Worm (Caenorhabditis elegans): Measurements from ENCODE around the gene thoc-5.

thoc-5 gene

ce11 chrIII:5334517-5335049, 14.6 kb downstream of the thoc-5 start:
- no peak for TF ChIP-seq blmp-1 (tag; optimal IDR thresholded peaks at IDR 0.05; ENCODE audit: insufficient read depth)
- no peak for TF ChIP-seq nhr-11 (tag; optimal IDR thresholded peaks at IDR 0.05)
- TF ChIP-seq mab-5 (tag; optimal IDR thresholded peaks at IDR 0.05), result no peak
- peak; percentile 6 for TF ChIP-seq fos-1 (tag; optimal IDR thresholded peaks at IDR 0.05)
- TF ChIP-seq nhr-129 (tag; optimal IDR thresholded peaks at IDR 0.05), result peak; percentile 28
- no peak for TF ChIP-seq elt-3 (tag; optimal IDR thresholded peaks at IDR 0.05)
- TF ChIP-seq sem-4 (tag; optimal IDR thresholded peaks at IDR 0.05), result no peak
- peak; percentile 32 for TF ChIP-seq crh-2 (tag; optimal IDR thresholded peaks at IDR 0.05)
- TF ChIP-seq dmd-4 (tag; optimal IDR thresholded peaks at IDR 0.05), result no peak
- TF ChIP-seq nhr-6 (tag; optimal IDR thresholded peaks at IDR 0.05), result no peak
- peak; percentile 19 for TF ChIP-seq sma-9 (GFP tag; optimal IDR thresholded peaks at IDR 0.05)
- TF ChIP-seq sma-9 (tag; optimal IDR thresholded peaks at IDR 0.05), result no peak
- TF ChIP-seq nhr-77 (tag; optimal IDR thresholded peaks at IDR 0.05), result no peak
- TF ChIP-seq nhr-23 (tag; optimal IDR thresholded peaks at IDR 0.05), result no peak
- TF ChIP-seq skn-1 (tag; optimal IDR thresholded peaks at IDR 0.05), result no peak
- TF ChIP-seq nhr-12 (tag; optimal IDR thresholded peaks at IDR 0.05), result no peak
- peak; percentile 0 for TF ChIP-seq F13H6.1 (tag; optimal IDR thresholded peaks at IDR 0.05)
- no peak for TF ChIP-seq ceh-16 (tag; optimal IDR thresholded peaks at IDR 0.05)
- no peak for TF ChIP-seq ceh-82 (tag; optimal IDR thresholded peaks at IDR 0.05)

- TF ChIP-seq ztf-11 (tag; optimal IDR thresholded peaks at IDR 0.05) (no peak), ceh-82 (tag; optimal IDR thresholded peaks at IDR 0.05) (no peak), nhr-129 (tag; optimal IDR thresholded peaks at IDR 0.05) (no peak), unc-62 (GFP tag; optimal IDR thresholded peaks at IDR 0.05) (no peak), nhr-6 (tag; optimal IDR thresholded peaks at IDR 0.05) (no peak), nhr-12 (tag; optimal IDR thresholded peaks at IDR 0.05) (no peak), lin-11 (tag; optimal IDR thresholded peaks at IDR 0.05) (no peak), sma-3 (GFP tag; optimal IDR thresholded peaks at IDR 0.05) (no peak), skn-1 (tag; optimal IDR thresholded peaks at IDR 0.05) (no peak), mab-5 (tag; optimal IDR thresholded peaks at IDR 0.05) (no peak), crh-2 (tag; optimal IDR thresholded peaks at IDR 0.05) (no peak), elt-1 (tag; optimal IDR thresholded peaks at IDR 0.05) (no peak), lin-13 (GFP tag; optimal IDR thresholded peaks at IDR 0.05) (no peak), ztf-1 (GFP tag; conservative IDR thresholded peaks at IDR 0.05) (no peak), snpc-4 (tag; optimal IDR thresholded peaks at IDR 0.05) (no peak), ZK546.5 (tag; optimal IDR thresholded peaks at IDR 0.05) (no peak), mbf-1 (tag; optimal IDR thresholded peaks at IDR 0.05) (no peak)
These were observed 19.8 kb downstream of the thoc-5 start for ce11 chrIII:5329372-5329771.

ce11 chrIII:5326323-5326722, 22.9 kb downstream of the thoc-5 start, which contains the start of gene sorf-2:
Gene sorf-2 (plus strand): TSS chrIII:5326623.
- TF ChIP-seq ztf-1 (GFP tag; conservative IDR thresholded peaks at IDR 0.05) (no peak), mdl-1 (tag; optimal IDR thresholded peaks at IDR 0.05) (no peak), nhr-129 (tag; optimal IDR thresholded peaks at IDR 0.05) (no peak), lin-11 (tag; optimal IDR thresholded peaks at IDR 0.05) (no peak), Y55F3AM.14 (GFP tag; optimal IDR thresholded peaks at IDR 0.05) (no peak), C34F6.9 (tag; optimal IDR thresholded peaks at IDR 0.05) (no peak), snpc-4 (tag; optimal IDR thresholded peaks at IDR 0.05) (no peak), nhr-21 (tag; optimal IDR thresholded peaks at IDR 0.05) (no peak), F13H6.1 (tag; optimal IDR thresholded peaks at IDR 0.05) (no peak), elt-3 (tag; optimal IDR thresholded peaks at IDR 0.05) (no peak), nhr-11 (tag; optimal IDR thresholded peaks at IDR 0.05) (no peak), zag-1 (tag; optimal IDR thresholded peaks at IDR 0.05) (no peak), unc-62 (GFP tag; optimal IDR thresholded peaks at IDR 0.05) (no peak), peb-1 (tag; optimal IDR thresholded peaks at IDR 0.05) (no peak), ZK546.5 (tag; optimal IDR thresholded peaks at IDR 0.05) (no peak), ceh-16 (tag; optimal IDR thresholded peaks at IDR 0.05) (no peak), sma-3 (GFP tag; optimal IDR thresholded peaks at IDR 0.05) (no peak), lsy-2 (tag; optimal IDR thresholded peaks at IDR 0.05) (no peak), skn-1 (tag; optimal IDR thresholded peaks at IDR 0.05) (no peak)

DNA sequence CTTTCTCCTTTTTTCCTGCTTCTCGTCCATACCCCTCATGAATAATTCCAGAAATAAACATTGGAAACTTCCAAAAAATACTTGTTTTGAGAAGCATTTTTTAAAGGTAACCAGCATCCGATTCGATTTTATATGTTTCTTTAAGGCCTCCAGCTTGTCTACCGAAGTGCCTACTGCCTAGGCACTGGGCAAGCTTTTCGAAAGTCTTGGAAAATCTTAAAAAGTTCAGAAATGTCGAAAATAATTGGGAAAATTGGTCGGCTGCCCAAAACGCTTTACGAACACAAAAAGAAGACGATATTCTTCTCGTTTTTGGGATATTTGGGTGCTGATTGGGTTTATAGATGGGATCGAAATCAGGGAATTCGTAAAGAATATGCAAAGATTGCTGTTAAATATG, 27.5 kb downstream of the thoc-5 start, which contains the start of gene F52C9.3:
F52C9.3 (plus strand) TSS at position 225 of the 400 bp plus-strand sequence.
- TF ChIP-seq gmeb-1 (tag; optimal IDR thresholded peaks at IDR 0.05) (no peak), ceh-16 (tag; optimal IDR thresholded peaks at IDR 0.05) (no peak), nhr-25 (tag; optimal IDR thresholded peaks at IDR 0.05) (no peak), lin-13 (GFP tag; optimal IDR thresholded peaks at IDR 0.05) (no peak), unc-62 (GFP tag; optimal IDR thresholded peaks at IDR 0.05) (no peak), elt-1 (tag; optimal IDR thresholded peaks at IDR 0.05) (no peak), nhr-237 (tag; optimal IDR thresholded peaks at IDR 0.05) (no peak), mdl-1 (tag; optimal IDR thresholded peaks at IDR 0.05) (no peak), peb-1 (tag; optimal IDR thresholded peaks at IDR 0.05) (no peak), ZK546.5 (tag; optimal IDR thresholded peaks at IDR 0.05) (no peak), alr-1 (tag; optimal IDR thresholded peaks at IDR 0.05) (no peak), aly-2 (tag; optimal IDR thresholded peaks at IDR 0.05) (no peak), lin-11 (tag; optimal IDR thresholded peaks at IDR 0.05) (no peak), nhr-21 (tag; optimal IDR thresholded peaks at IDR 0.05) (no peak), sma-9 (GFP tag; optimal IDR thresholded peaks at IDR 0.05) (no peak), sma-9 (tag; optimal IDR thresholded peaks at IDR 0.05) (no peak), Y55F3AM.14 (GFP tag; optimal IDR thresholded peaks at IDR 0.05) (no peak), lsy-2 (tag; optimal IDR thresholded peaks at IDR 0.05) (no peak), elt-3 (tag; optimal IDR thresholded peaks at IDR 0.05) (no peak)
